Fruit fly (Drosophila melanogaster): ENCODE data around the gene Ptpmeg.

Ptpmeg gene

dm6 chr3L:346656-347640 lies 19.1 kb downstream of the Ptpmeg start, which contains the start of gene mth (continued):
- TF ChIP-seq CG9797 (GFP tag; optimal IDR thresholded peaks at IDR 0.05) (peak; percentile 54), gro (GFP tag; optimal IDR thresholded peaks at IDR 0.05) (peak; percentile 64), Dbx (GFP tag; IDR thresholded peaks at IDR 0.05) (peak; percentile 54; the same call in 1 of the 3 replicates), pros (GFP tag; optimal IDR thresholded peaks at IDR 0.05) (no peak), CG1603 (tag; optimal IDR thresholded peaks at IDR 0.05) (peak; percentile 75), CG34224 (GFP tag; IDR thresholded peaks at IDR 0.05; ENCODE audit: partially characterized antibody) (peak; percentile 98), nerfin-2 (GFP tag; IDR thresholded peaks at IDR 0.05; ENCODE audit: partially characterized antibody) (peak; percentile 97), CG6791 (GFP tag; IDR thresholded peaks at IDR 0.05; ENCODE audit: partially characterized antibody) (peak; percentile 96), btn (GFP tag; optimal IDR thresholded peaks at IDR 0.05) (no peak), NC2α (GFP tag; optimal IDR thresholded peaks at IDR 0.05) (peak; percentile 33), CG4707 (GFP tag; optimal IDR thresholded peaks at IDR 0.05) (no peak), CG3726 (GFP tag; IDR thresholded peaks at IDR 0.05) (no peak), CG1792 (GFP tag; optimal IDR thresholded peaks at IDR 0.05) (peak; percentile 60), CG6854 (GFP tag; optimal IDR thresholded peaks at IDR 0.05) (no peak), psq (GFP tag; optimal IDR thresholded peaks at IDR 0.05) (no peak), CG10147 (GFP tag; optimal IDR thresholded peaks at IDR 0.05) (no peak), Asciz (GFP tag; optimal IDR thresholded peaks at IDR 0.05) (no peak), vnd (GFP tag; IDR thresholded peaks at IDR 0.05; ENCODE audit: partially characterized antibody) (peak; percentile 99), CG3995 (GFP tag; optimal IDR thresholded peaks at IDR 0.05) (peak; percentile 54), Dip3 (GFP tag; optimal IDR thresholded peaks at IDR 0.05) (peak; percentile 57), CG8924 (tag; optimal IDR thresholded peaks at IDR 0.05) (peak; percentile 32), Myb (GFP tag; optimal IDR thresholded peaks at IDR 0.05) (peak; percentile 73), YL-1 (GFP tag; optimal IDR thresholded peaks at IDR 0.05) (peak; percentile 34), HHEX (GFP tag; optimal IDR thresholded peaks at IDR 0.05) (no peak), abd-A (tag; optimal IDR thresholded peaks at IDR 0.05) (peak; percentile 45), CG17612 (GFP tag; IDR thresholded peaks at IDR 0.05) (no peak), CG7786 (GFP tag; optimal IDR thresholded peaks at IDR 0.05) (peak; percentile 34), org-1 (GFP tag; optimal IDR thresholded peaks at IDR 0.05) (no peak), CG10959 (GFP tag; IDR thresholded peaks at IDR 0.05) (no peak), Opbp (GFP tag; IDR thresholded peaks at IDR 0.05; ENCODE audit: partially characterized antibody) (peak; percentile 96), CG10209 (GFP tag; optimal IDR thresholded peaks at IDR 0.05) (no peak), stc (GFP tag; IDR thresholded peaks at IDR 0.05) (peak; percentile 27; the same call in 1 of the 2 replicates), HmgD (GFP tag; optimal IDR thresholded peaks at IDR 0.05) (no peak), slbo (GFP tag; IDR thresholded peaks at IDR 0.05) (peak; percentile 53), dati (GFP tag; IDR thresholded peaks at IDR 0.05) (no peak), en (GFP tag; optimal IDR thresholded peaks at IDR 0.05) (no peak), Ada2b (GFP tag; IDR thresholded peaks at IDR 0.05) (no peak), cad (GFP tag; optimal IDR thresholded peaks at IDR 0.05) (no peak), CG12942 (GFP tag; optimal IDR thresholded peaks at IDR 0.05) (no peak), Sox102F (GFP tag; optimal IDR thresholded peaks at IDR 0.05) (peak; percentile 31), B-H2 (GFP tag; optimal IDR thresholded peaks at IDR 0.05) (no peak), Dad (GFP tag; optimal IDR thresholded peaks at IDR 0.05) (peak; percentile 48), CG18011 (GFP tag; optimal IDR thresholded peaks at IDR 0.05) (no peak), Rx (GFP tag; IDR thresholded peaks at IDR 0.05) (no peak), wor (GFP tag; IDR thresholded peaks at IDR 0.05) (peak; percentile 30; the same call in 1 of the 2 replicates), grau (tag; optimal IDR thresholded peaks at IDR 0.05) (peak; percentile 49), CG8281 (tag; optimal IDR thresholded peaks at IDR 0.05) (peak; percentile 26), Nf-YA (GFP tag; IDR thresholded peaks at IDR 0.05) (no peak)

Data from whole organism, embryonic.